Worm (Caenorhabditis elegans) whole organism, L2 larva: Measurements from ENCODE around the gene F49E11.2.
A peak's percentile ranks its signal among the peaks of the same experiment; 100 is the strongest.

Experiments used
- C34F6.9 ChIP-seq: fragments of 150-350 bp; optimal IDR thresholded peaks from 2 replicates; lab custom pipeline; 2014; ENCODE audit warnings: missing biosample characterization, missing genetic modification characterization
- F13H6.1 ChIP-seq: sonication (generic microtip); optimal IDR thresholded peaks from 2 replicates; lab custom pipeline; 2016; ENCODE audit warnings: missing genetic modification characterization, missing compliant biosample characterization
- R02D3.7 ChIP-seq: fragments of 150-350 bp; optimal IDR thresholded peaks from 2 replicates; lab custom pipeline; 2014; ENCODE audit warnings: missing biosample characterization, missing genetic modification characterization
- Y55F3AM.14 ChIP-seq: fragments of 200-800 bp; sonication (Bioruptor generic); optimal IDR thresholded peaks from 2 replicates; lab custom pipeline; 2018; ENCODE audit warnings: mild to moderate bottlenecking, missing genetic modification characterization, missing compliant biosample characterization
- aly-2 ChIP-seq: fragments of 150-350 bp; optimal IDR thresholded peaks from 2 replicates; lab custom pipeline; 2014; ENCODE audit warnings: missing biosample characterization, missing genetic modification characterization
- ama-1 ChIP-seq: fragments of 150-350 bp; optimal IDR thresholded peaks from 2 replicates; lab custom pipeline; 2018; ENCODE audit warnings: inconsistent platforms
- ceh-16 ChIP-seq: fragments of 150-350 bp; optimal IDR thresholded peaks from 2 replicates; lab custom pipeline; 2014; ENCODE audit warnings: missing biosample characterization, missing genetic modification characterization
- ceh-82 ChIP-seq: fragments of 150-350 bp; optimal IDR thresholded peaks from 2 replicates; lab custom pipeline; 2014; ENCODE audit warnings: missing biosample characterization, missing genetic modification characterization
- crh-2 ChIP-seq: sonication (generic microtip); optimal IDR thresholded peaks from 2 replicates; lab custom pipeline; 2017; ENCODE audit warnings: missing biosample characterization, missing genetic modification characterization
- dmd-4 ChIP-seq: sonication (generic microtip); optimal IDR thresholded peaks from 2 replicates; lab custom pipeline; 2017; ENCODE audit warnings: missing biosample characterization, missing genetic modification characterization
- elt-3 ChIP-seq: sonication (generic microtip); optimal IDR thresholded peaks from 2 replicates; lab custom pipeline; 2017; ENCODE audit warnings: missing biosample characterization, missing genetic modification characterization
- fos-1 ChIP-seq: fragments of 150-350 bp; optimal IDR thresholded peaks from 2 replicates; lab custom pipeline; 2014; ENCODE audit warnings: missing biosample characterization, missing genetic modification characterization
- gmeb-1 ChIP-seq: fragments of 150-350 bp; optimal IDR thresholded peaks from 2 replicates; lab custom pipeline; 2014; ENCODE audit warnings: missing biosample characterization, missing genetic modification characterization
- lin-11 ChIP-seq: fragments of 150-350 bp; sonication (generic microtip); optimal IDR thresholded peaks from 2 replicates; lab custom pipeline; 2014; ENCODE audit warnings: missing biosample characterization, missing genetic modification characterization, inconsistent platforms, mixed read lengths
- lin-39 ChIP-seq: fragments of 150-350 bp; optimal IDR thresholded peaks from 2 replicates; lab custom pipeline; 2014; ENCODE audit warnings: missing biosample characterization, missing genetic modification reagents, missing genetic modification characterization
- lsy-2 ChIP-seq, 2 experiments: fragments of 150-350 bp in 1 of 2; sonication (generic microtip) in 1 of 2; optimal IDR thresholded peaks; 2 replicates each; lab custom pipeline; 2014 to 2017; ENCODE audit warnings: missing biosample characterization in 2 of 2, missing genetic modification characterization in 2 of 2
- mab-5 ChIP-seq: fragments of 150-350 bp; optimal IDR thresholded peaks from 2 replicates; lab custom pipeline; 2014; ENCODE audit warnings: missing biosample characterization, missing genetic modification characterization
- mbf-1 ChIP-seq: sonication (generic microtip); optimal IDR thresholded peaks from 2 replicates; lab custom pipeline; 2017; ENCODE audit warnings: missing biosample characterization, missing genetic modification characterization
- mdl-1 ChIP-seq, 2 experiments: fragments of 150-350 bp in 1 of 2; sonication (generic microtip) in 1 of 2; optimal IDR thresholded peaks; 2 replicates each; lab custom pipeline; 2017; ENCODE audit warnings: missing biosample characterization in 2 of 2, missing genetic modification characterization in 2 of 2
- nhr-10 ChIP-seq: sonication (generic microtip); optimal IDR thresholded peaks from 2 replicates; lab custom pipeline; 2017; ENCODE audit warnings: missing biosample characterization, missing genetic modification characterization
- nhr-11 ChIP-seq: fragments of 150-350 bp; optimal IDR thresholded peaks from 2 replicates; lab custom pipeline; 2014; ENCODE audit warnings: missing biosample characterization, missing genetic modification characterization
- nhr-12 ChIP-seq: fragments of 150-350 bp; optimal IDR thresholded peaks from 2 replicates; lab custom pipeline; 2014; ENCODE audit warnings: missing biosample characterization, missing genetic modification characterization
- nhr-129 ChIP-seq: fragments of 150-350 bp; optimal IDR thresholded peaks from 2 replicates; lab custom pipeline; 2014; ENCODE audit warnings: missing biosample characterization, missing genetic modification characterization
- nhr-21 ChIP-seq: fragments of 150-350 bp; optimal IDR thresholded peaks from 2 replicates; lab custom pipeline; 2014; ENCODE audit warnings: missing biosample characterization, missing genetic modification characterization
- nhr-25 ChIP-seq: fragments of 150-350 bp; sonication (generic microtip); optimal IDR thresholded peaks from 3 replicates; lab custom pipeline; 2014; ENCODE audit warnings: missing biosample characterization, missing genetic modification characterization
- nhr-6 ChIP-seq: fragments of 150-350 bp; optimal IDR thresholded peaks from 2 replicates; lab custom pipeline; 2014; ENCODE audit warnings: missing biosample characterization, missing genetic modification characterization
- nhr-77 ChIP-seq: fragments of 150-350 bp; optimal IDR thresholded peaks from 2 replicates; lab custom pipeline; 2014; ENCODE audit warnings: missing biosample characterization, missing genetic modification characterization
- sem-4 ChIP-seq: fragments of 150-350 bp; optimal IDR thresholded peaks from 2 replicates; lab custom pipeline; 2014; ENCODE audit warnings: missing biosample characterization, missing genetic modification reagents, missing genetic modification characterization
- skn-1 ChIP-seq: sonication (generic microtip); optimal IDR thresholded peaks from 2 replicates; lab custom pipeline; 2017; ENCODE audit warnings: missing biosample characterization, missing genetic modification characterization
- sma-3 ChIP-seq: sonication (generic microtip); optimal IDR thresholded peaks from 2 replicates; lab custom pipeline; 2016; ENCODE audit warnings: missing genetic modification reagents, missing genetic modification characterization, missing compliant biosample characterization
- sma-9 ChIP-seq, 2 experiments: fragments of 150-350 bp in 1 of 2; sonication (generic microtip) in 1 of 2; optimal IDR thresholded peaks; 2 replicates each; lab custom pipeline; 2014 to 2016; ENCODE audit warnings: missing genetic modification characterization in 2 of 2, mild to moderate bottlenecking in 1 of 2, missing biosample characterization in 1 of 2, missing compliant biosample characterization in 1 of 2, missing genetic modification reagents in 1 of 2, moderate library complexity in 1 of 2
- snpc-4 ChIP-seq: fragments of 150-350 bp; optimal IDR thresholded peaks from 2 replicates; lab custom pipeline; 2014; ENCODE audit warnings: missing biosample characterization, missing genetic modification characterization
- unc-39 ChIP-seq: fragments of 150-350 bp; optimal IDR thresholded peaks from 2 replicates; lab custom pipeline; 2014; ENCODE audit warnings: missing biosample characterization, missing genetic modification characterization
- ztf-4 ChIP-seq: fragments of 150-350 bp; optimal IDR thresholded peaks from 2 replicates; lab custom pipeline; 2014; ENCODE audit warnings: missing biosample characterization, missing genetic modification characterization

The F49E11.2 gene

ce11 chrIV:13038888-13039287 lies at the start of gene F49E11.2:
Gene F49E11.2, minus strand, starts transcription at chrIV:13038988.
- TF ChIP-seq nhr-11 (tag; lab: Kevin White, UChicago) (no peak), ceh-16 (no peak), nhr-10 (tag; lab: Kevin White, UChicago) (no peak), F13H6.1 (no peak), sem-4 (tag; lab: Kevin White, UChicago) (no peak), skn-1 (tag; lab: Kevin White, UChicago) (no peak), sma-3 (GFP tag; lab: Kevin White, UChicago) (no peak), mbf-1 (tag; lab: Kevin White, UChicago) (no peak), gmeb-1 (tag; lab: Kevin White, UChicago) (no peak), aly-2 (tag; lab: Kevin White, UChicago) (no peak), unc-39 (tag; lab: Kevin White, UChicago) (no peak), lin-11 (tag; lab: Kevin White, UChicago) (no peak), mdl-1 (tag; optimal IDR thresholded peaks at IDR 0.05; lab: Kevin White, UChicago) (no peak), snpc-4 (tag; lab: Kevin White, UChicago) (no peak), dmd-4 (no peak), Y55F3AM.14 (GFP tag; lab: Kevin White, UChicago) (no peak), C34F6.9 (no peak), ama-1 (lab: Kevin White, UChicago) (no peak)

ce11 chrIV:13086705-13087104 lies 47.9 kb upstream of the F49E11.2 start, which contains the start of gene spin-2:
Gene spin-2, plus strand, starts transcription at chrIV:13087005.
- TF ChIP-seq ztf-4 (no peak), F13H6.1 (no peak), elt-3 (tag; lab: Kevin White, UChicago) (no peak)

ce11 chrIV:13085675-13086074 lies 46.9 kb upstream of the F49E11.2 start:
- TF ChIP-seq sma-3 (GFP tag; lab: Kevin White, UChicago), result no peak
- no peak for TF ChIP-seq mbf-1 (tag; lab: Kevin White, UChicago)
- TF ChIP-seq lin-39 (tag; lab: Kevin White, UChicago), result no peak
- TF ChIP-seq C34F6.9, result no peak
- TF ChIP-seq R02D3.7 (tag; lab: Kevin White, UChicago), result no peak
- TF ChIP-seq mab-5 (tag; lab: Kevin White, UChicago), result no peak

- TF ChIP-seq ceh-16 (no peak), ama-1 (lab: Kevin White, UChicago) (peak; percentile 22), F13H6.1 (peak; percentile 17), dmd-4 (no peak), R02D3.7 (tag; lab: Kevin White, UChicago) (no peak), nhr-12 (tag; lab: Kevin White, UChicago) (no peak), nhr-6 (tag; lab: Kevin White, UChicago) (peak; percentile 12), nhr-25 (tag; lab: Kevin White, UChicago) (peak; percentile 92), ceh-82 (tag; lab: Kevin White, UChicago) (no peak), nhr-77 (tag; lab: Kevin White, UChicago) (no peak), nhr-21 (tag; lab: Kevin White, UChicago) (no peak), lsy-2 (tag; optimal IDR thresholded peaks at IDR 0.05; lab: Kevin White, UChicago) (no peak), crh-2 (tag; lab: Kevin White, UChicago) (no peak), sma-3 (GFP tag; lab: Kevin White, UChicago) (peak; percentile 66), mdl-1 (tag; optimal IDR thresholded peaks at IDR 0.05; lab: Kevin White, UChicago) (no peak), mab-5 (tag; lab: Kevin White, UChicago) (no peak), sma-9 (GFP tag; optimal IDR thresholded peaks at IDR 0.05; lab: Kevin White, UChicago) (no peak), sma-9 (tag; optimal IDR thresholded peaks at IDR 0.05; lab: Kevin White, UChicago) (no peak), gmeb-1 (tag; lab: Kevin White, UChicago) (no peak), sem-4 (tag; lab: Kevin White, UChicago) (no peak), ztf-4 (peak; percentile 77)
- TF ChIP-seq, all 48 proteins: peak for 6
These were observed 44.3 kb upstream of the F49E11.2 start for ce11 chrIV:13082836-13083763.

- TF ChIP-seq fos-1 (tag; lab: Kevin White, UChicago) (no peak), nhr-25 (tag; lab: Kevin White, UChicago) (peak; percentile 19), sem-4 (tag; lab: Kevin White, UChicago) (peak; percentile 10), nhr-129 (tag; lab: Kevin White, UChicago) (peak; percentile 38)
These were observed 43.3 kb upstream of the F49E11.2 start for ce11 chrIV:13082106-13082505.
